Worm (Caenorhabditis elegans) whole organism, young adult: Measurements from ENCODE around the gene C52B11.5.

Experiments
- B0261.1 ChIP-seq: sonication (generic microtip); optimal IDR thresholded peaks from 2 replicates; lab custom pipeline; 2016; ENCODE audit warnings: mild to moderate bottlenecking, missing genetic modification characterization, moderate library complexity, missing compliant biosample characterization
- C06A6.2 ChIP-seq: fragments of 200-800 bp; sonication (Bioruptor generic); conservative IDR thresholded peaks from 2 replicates; pipeline ENCODE4 v1.3.6; 2022; ENCODE audit warnings: missing genetic modification characterization, missing compliant biosample characterization
- C17E4.6 ChIP-seq: fragments of 200-800 bp; sonication (Bioruptor generic); IDR thresholded peaks from 2 replicates; pipeline ENCODE4 v1.3.6; 2022; ENCODE audit warnings: missing genetic modification reagents, missing genetic modification characterization, missing compliant biosample characterization
- F22D6.2 ChIP-seq: sonication (generic microtip); optimal IDR thresholded peaks from 2 replicates; lab custom pipeline; 2016; ENCODE audit warnings: mild to moderate bottlenecking, missing genetic modification characterization, missing compliant biosample characterization
- F57C9.4 ChIP-seq: sonication (generic microtip); optimal IDR thresholded peaks from 2 replicates; lab custom pipeline; 2017; ENCODE audit warnings: mild to moderate bottlenecking, missing genetic modification characterization, missing compliant biosample characterization
- T26A5.8 ChIP-seq: sonication (generic microtip); optimal IDR thresholded peaks from 2 replicates; lab custom pipeline; 2016; ENCODE audit warnings: missing genetic modification characterization, missing compliant biosample characterization
- ZK185.1 ChIP-seq: sonication (generic microtip); optimal IDR thresholded peaks from 2 replicates; lab custom pipeline; 2016; ENCODE audit warnings: mild to moderate bottlenecking, missing genetic modification characterization, missing compliant biosample characterization; ENCODE audit not compliant: poor library complexity, severe bottlenecking
- athp-1 ChIP-seq: sonication (generic microtip); optimal IDR thresholded peaks from 2 replicates; lab custom pipeline; 2017; ENCODE audit warnings: mild to moderate bottlenecking, missing genetic modification characterization, missing compliant biosample characterization
- cebp-2 ChIP-seq: fragments of 200-800 bp; sonication (Bioruptor generic); IDR thresholded peaks from 2 replicates; pipeline ENCODE4 v1.3.6; 2022; ENCODE audit warnings: missing genetic modification characterization, missing compliant biosample characterization
- ceh-100 ChIP-seq: fragments of 200-800 bp; sonication (Bioruptor generic); IDR thresholded peaks from 2 replicates; pipeline ENCODE4 v1.3.6; 2022; ENCODE audit warnings: missing genetic modification reagents, missing genetic modification characterization, missing compliant biosample characterization
- ceh-27 ChIP-seq: fragments of 200-800 bp; sonication (Bioruptor generic); optimal IDR thresholded peaks from 2 replicates; lab custom pipeline; 2018; ENCODE audit warnings: mild to moderate bottlenecking, missing genetic modification characterization, moderate library complexity, missing compliant biosample characterization
- die-1 ChIP-seq: sonication (generic microtip); optimal IDR thresholded peaks from 2 replicates; lab custom pipeline; 2016; ENCODE audit warnings: missing genotype, mild to moderate bottlenecking, missing genetic modification characterization, missing compliant biosample characterization
- egl-18 ChIP-seq: fragments of 200-800 bp; sonication (Bioruptor generic); IDR thresholded peaks from 2 replicates; pipeline ENCODE4 v1.3.6; 2022; ENCODE audit warnings: missing genetic modification reagents, missing genetic modification characterization, missing compliant biosample characterization
- ekl-4 ChIP-seq: fragments of 200-800 bp; sonication (Bioruptor generic); IDR thresholded peaks from 2 replicates; pipeline ENCODE4 v1.3.6; 2022; ENCODE audit warnings: missing genetic modification reagents, missing genetic modification characterization, missing compliant biosample characterization
- ets-4 ChIP-seq: fragments of 200-800 bp; sonication (Bioruptor generic); optimal IDR thresholded peaks from 2 replicates; lab custom pipeline; 2018; ENCODE audit warnings: mild to moderate bottlenecking, missing genetic modification characterization, missing compliant biosample characterization
- him-1 ChIP-seq: sonication (generic microtip); optimal IDR thresholded peaks from 2 replicates; lab custom pipeline; 2016; ENCODE audit warnings: missing genotype, missing genetic modification reagents, missing genetic modification characterization, missing compliant biosample characterization
- hlh-26 ChIP-seq: fragments of 200-800 bp; sonication (Bioruptor generic); conservative IDR thresholded peaks from 2 replicates; pipeline ENCODE4 v1.3.6; 2022; ENCODE audit warnings: missing genetic modification reagents, missing genetic modification characterization, missing compliant biosample characterization
- lag-1 ChIP-seq: fragments of 200-800 bp; sonication (Bioruptor generic); IDR thresholded peaks from 2 replicates; pipeline ENCODE4 v1.3.6; 2022; ENCODE audit warnings: missing genetic modification reagents, missing genetic modification characterization, missing compliant biosample characterization
- let-526 ChIP-seq: fragments of 200-800 bp; sonication (Bioruptor generic); IDR thresholded peaks from 2 replicates; pipeline ENCODE4 v1.3.6; 2022; ENCODE audit warnings: missing genetic modification reagents, missing genetic modification characterization, missing compliant biosample characterization
- lin-35 ChIP-seq, 3 experiments: fragments of 150-350 bp in 2 of 3; sonication (generic microtip) in 1 of 3; optimal IDR thresholded peaks; 2 replicates each; lab custom pipeline; 2014 to 2018; ENCODE audit warnings: missing biosample characterization in 3 of 3, missing genetic modification characterization in 3 of 3, missing genetic modification reagents in 3 of 3
- lir-1 ChIP-seq: fragments of 200-800 bp; sonication (Bioruptor generic); conservative IDR thresholded peaks from 2 replicates; pipeline ENCODE4 v1.3.6; 2022; ENCODE audit warnings: missing genetic modification reagents, missing genetic modification characterization, missing compliant biosample characterization
- lsl-1 ChIP-seq: fragments of 200-800 bp; sonication (Bioruptor generic); optimal IDR thresholded peaks from 2 replicates; lab custom pipeline; 2018; ENCODE audit warnings: mild to moderate bottlenecking, missing genetic modification characterization, moderate library complexity, missing compliant biosample characterization
- nfya-2 ChIP-seq: fragments of 200-800 bp; sonication (Bioruptor generic); IDR thresholded peaks from 2 replicates; pipeline ENCODE4 v1.3.6; 2022; ENCODE audit warnings: missing genetic modification reagents, missing genetic modification characterization, missing compliant biosample characterization
- rpc-1 ChIP-seq, 2 experiments: fragments of 150-350 bp in 1 of 2; sonication (generic microtip) in 1 of 2; optimal IDR thresholded peaks; 2 replicates each; lab custom pipeline; 2014 to 2018; ENCODE audit warnings: missing biosample characterization in 1 of 2, missing genetic modification characterization in 1 of 2, missing genetic modification reagents in 1 of 2, missing genotype in 1 of 2
- sea-2 ChIP-seq: fragments of 200-800 bp; sonication (Bioruptor generic); IDR thresholded peaks from 2 replicates; pipeline ENCODE4 v1.3.6; 2022; ENCODE audit warnings: missing genetic modification characterization, missing compliant biosample characterization
- snpc-1.1 ChIP-seq: sonication (generic microtip); optimal IDR thresholded peaks from 2 replicates; lab custom pipeline; 2017; ENCODE audit warnings: missing genetic modification characterization, mild to moderate bottlenecking, missing compliant biosample characterization, antibody characterized with exemption, moderate library complexity, missing genotype, missing genetic modification reagents; ENCODE audit not compliant: insufficient read depth
- sptf-2 ChIP-seq: fragments of 200-800 bp; sonication (Bioruptor generic); optimal IDR thresholded peaks from 2 replicates; lab custom pipeline; 2018; ENCODE audit warnings: mild to moderate bottlenecking, missing genetic modification characterization, missing compliant biosample characterization
- tbx-9 ChIP-seq: sonication (generic microtip); optimal IDR thresholded peaks from 2 replicates; lab custom pipeline; 2016; ENCODE audit warnings: borderline replicate concordance, missing genetic modification characterization, inconsistent platforms, missing compliant biosample characterization
- zim-3 ChIP-seq: sonication (generic microtip); optimal IDR thresholded peaks from 2 replicates; lab custom pipeline; 2017; ENCODE audit warnings: mild to moderate bottlenecking, missing genetic modification characterization, moderate library complexity, missing compliant biosample characterization
- ztf-3 ChIP-seq: fragments of 200-800 bp; sonication (Bioruptor generic); optimal IDR thresholded peaks from 2 replicates; lab custom pipeline; 2018; ENCODE audit warnings: mild to moderate bottlenecking, missing genetic modification characterization, missing compliant biosample characterization

C52B11.5 gene

ce11 chrX:1257668-1258067 lies 14.9 kb upstream of the C52B11.5 start:
- TF ChIP-seq cebp-2 (0 out of 2 replicates have a peak, but pooled peaks have one; percentile 37), ceh-27 (GFP tag; lab: Kevin White, UChicago) (no peak)

DNA sequence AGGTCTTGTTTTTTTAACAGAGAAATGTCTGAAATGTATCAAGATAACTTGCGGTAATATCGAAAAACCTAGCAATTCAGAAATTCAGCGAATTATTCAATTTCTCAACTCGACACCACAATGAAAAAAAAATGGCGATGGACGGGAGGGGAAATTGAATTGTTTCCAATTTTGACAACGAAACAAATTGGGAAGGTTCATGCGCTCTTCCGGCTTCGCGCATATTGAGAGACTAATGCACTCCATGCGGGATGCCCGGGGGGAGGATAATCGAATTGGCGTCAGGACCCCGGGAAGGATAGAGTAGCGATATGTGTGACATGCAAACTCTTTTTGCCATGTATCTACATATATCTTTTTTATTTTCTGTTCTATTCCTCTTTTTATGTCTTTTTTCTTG lies 7.3 kb upstream of the C52B11.5 start:
- no peak for TF ChIP-seq ets-4 (GFP tag; lab: Kevin White, UChicago)
- TF ChIP-seq C06A6.2 (GFP tag; lab: Robert Waterston, UW), result no peak
- TF ChIP-seq B0261.1, result no peak
- no peak for TF ChIP-seq lag-1 (GFP tag; lab: Robert Waterston, UW)
- TF ChIP-seq snpc-1.1 (tag; lab: Kevin White, UChicago), result no peak
- no peak for TF ChIP-seq nfya-2 (GFP tag; lab: Robert Waterston, UW)
- no peak for TF ChIP-seq lsl-1
- TF ChIP-seq F22D6.2 (tag; lab: Kevin White, UChicago), result no peak
- TF ChIP-seq die-1 (tag; lab: Kevin White, UChicago), result no peak
- no peak for TF ChIP-seq ekl-4 (GFP tag; lab: Robert Waterston, UW)
- no peak for TF ChIP-seq C17E4.6 (GFP tag; lab: Robert Waterston, UW)
- no peak for TF ChIP-seq let-526 (GFP tag; lab: Robert Waterston, UW)
- TF ChIP-seq, all 124 proteins: peak for 0

DNA sequence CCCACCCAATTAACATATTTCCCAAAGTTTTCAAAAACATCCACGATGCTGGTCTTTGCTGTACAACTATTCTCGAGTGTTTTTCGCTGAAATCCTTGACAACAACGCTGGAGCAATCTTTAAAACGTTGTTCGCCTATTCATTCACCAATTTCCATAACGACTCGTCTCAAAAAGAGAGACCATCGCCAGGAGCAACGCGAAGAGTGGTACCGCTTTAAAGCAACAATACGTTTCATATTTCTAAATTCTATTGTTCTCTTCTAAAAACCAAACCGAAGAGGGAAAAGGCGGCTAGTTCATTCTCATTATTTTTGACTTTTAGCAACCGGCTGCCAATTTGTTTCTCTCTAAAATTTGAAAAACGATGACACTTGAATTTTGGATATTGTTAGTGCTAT lies 2.0 kb upstream of the C52B11.5 start, which contains the start of gene C25G6.1:
C25G6.1 (plus strand) TSS at position 301 of the 400 bp plus-strand sequence.
- TF ChIP-seq ceh-100 (GFP tag; lab: Robert Waterston, UW) (no peak), lir-1 (GFP tag; lab: Robert Waterston, UW) (no peak), egl-18 (GFP tag; lab: Robert Waterston, UW) (no peak), ztf-3 (no peak), rpc-1 (optimal IDR thresholded peaks at IDR 0.05; lab: Kevin White, UChicago) (no peak), rpc-1 (tag; optimal IDR thresholded peaks at IDR 0.05; lab: Kevin White, UChicago) (no peak), hlh-26 (GFP tag; lab: Robert Waterston, UW) (no peak), F57C9.4 (tag; lab: Kevin White, UChicago) (no peak), T26A5.8 (tag; lab: Kevin White, UChicago) (no peak), sea-2 (GFP tag; lab: Robert Waterston, UW) (no peak), ZK185.1 (tag; lab: Kevin White, UChicago) (no peak), athp-1 (tag; lab: Kevin White, UChicago) (no peak), sptf-2 (GFP tag; lab: Kevin White, UChicago) (no peak), lin-35 (GFP tag; optimal IDR thresholded peaks at IDR 0.05; lab: Kevin White, UChicago) (no peak)

- TF ChIP-seq him-1 (tag; lab: Kevin White, UChicago), result peak; percentile 87
- TF ChIP-seq tbx-9 (tag; lab: Kevin White, UChicago), result no peak
Measured at ce11 chrX:1292894-1293293, 20.3 kb downstream of the C52B11.5 start.

DNA sequence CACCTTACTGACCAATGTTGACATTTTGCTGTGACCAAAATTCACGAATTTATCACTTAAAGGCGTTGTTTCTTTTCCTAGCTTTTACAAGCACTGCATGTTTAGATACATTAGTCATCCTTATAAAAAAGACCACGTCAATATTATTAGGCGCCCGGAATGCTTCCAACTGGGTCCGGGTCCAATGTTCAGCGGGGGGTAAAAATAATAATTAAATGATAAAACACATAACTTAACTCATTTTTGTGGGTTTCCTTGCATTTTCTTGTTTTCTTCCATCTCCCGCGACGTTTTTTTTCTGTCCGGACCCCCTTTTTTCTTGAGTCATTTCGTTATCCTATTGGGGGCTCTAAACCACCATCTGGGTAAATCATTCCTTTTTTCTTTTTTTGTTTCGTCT lies 20.9 kb downstream of the C52B11.5 start:
- TF ChIP-seq C06A6.2 (GFP tag; lab: Robert Waterston, UW) (no peak), zim-3 (tag; lab: Kevin White, UChicago) (no peak)
